ENCODE assay signal across 1 fruit fly cellular context in genomic region chr3R:23223151-23223810, dm6.
TF ChIP-seq lines count a peak whose summit lies in the region.

No protein-coding gene starts in this region.

TF ChIP-seq in whole organism, embryonic, 481 proteins besides CTCF, POLR2A, EP300 and RAD21 (continued from another document):
- 0 out of 3 replicates have a peak, but pooled peaks have one; percentile 14 for TF ChIP-seq CG7357 (GFP tag; IDR thresholded peaks at IDR 0.05; lab: Robert Waterston, UW)
- TF ChIP-seq CG42726 (GFP tag; IDR thresholded peaks at IDR 0.05; lab: Robert Waterston, UW; ENCODE audit: partially characterized antibody) = no peak
- TF ChIP-seq sens (GFP tag; lab: Kevin White, UChicago) = peak; percentile 67
- no peak for TF ChIP-seq stc (GFP tag; IDR thresholded peaks at IDR 0.05; lab: Robert Waterston, UW)
- TF ChIP-seq eve (GFP tag; optimal IDR thresholded peaks at IDR 0.05; lab: Kevin White, UChicago) = peak in 1 of 2 experiments; percentile 23
- TF ChIP-seq caup (GFP tag; optimal IDR thresholded peaks at IDR 0.05; lab: Kevin White, UChicago; ENCODE audit: severe bottlenecking) = peak; percentile 11
- TF ChIP-seq CG32532 (GFP tag; IDR thresholded peaks at IDR 0.05; lab: Robert Waterston, UW) = 0 out of 2 replicates have a peak, but pooled peaks have one; percentile 31
- TF ChIP-seq HLH54F (GFP tag; optimal IDR thresholded peaks at IDR 0.05; lab: Kevin White, UChicago) = peak; percentile 8
- peak; percentile 97 for TF ChIP-seq mirr (GFP tag; optimal IDR thresholded peaks at IDR 0.05; lab: Kevin White, UChicago)
- TF ChIP-seq Taf1 (GFP tag; IDR thresholded peaks at IDR 0.05; lab: Robert Waterston, UW) = no peak
- TF ChIP-seq CG2875 (GFP tag; optimal IDR thresholded peaks at IDR 0.05; lab: Kevin White, UChicago) = no peak
- TF ChIP-seq Rfx (GFP tag; IDR thresholded peaks at IDR 0.05; lab: Robert Waterston, UW) = peak; percentile 4; the same call in 1 of the 2 replicates
- no peak for TF ChIP-seq CG16863 (GFP tag; optimal IDR thresholded peaks at IDR 0.05; lab: Kevin White, UChicago)
- no peak for TF ChIP-seq usp (GFP tag; optimal IDR thresholded peaks at IDR 0.05; lab: Kevin White, UChicago)
- TF ChIP-seq CG7839 (tag; optimal IDR thresholded peaks at IDR 0.05; lab: Kevin White, UChicago) = peak; percentile 21
- no peak for TF ChIP-seq kay (GFP tag; optimal IDR thresholded peaks at IDR 0.05; lab: Kevin White, UChicago)
- TF ChIP-seq Neu2 (GFP tag; optimal IDR thresholded peaks at IDR 0.05; lab: Kevin White, UChicago; ENCODE audit: borderline replicate concordance) = no peak
- peak; percentile 19 for TF ChIP-seq CG1233 (GFP tag; optimal IDR thresholded peaks at IDR 0.05; lab: Kevin White, UChicago)
- peak; percentile 45 for TF ChIP-seq CG2678 (tag; optimal IDR thresholded peaks at IDR 0.05; lab: Kevin White, UChicago)
- TF ChIP-seq Mrtf (GFP tag; IDR thresholded peaks at IDR 0.05; lab: Robert Waterston, UW) = no peak
- no peak for TF ChIP-seq zen (tag; optimal IDR thresholded peaks at IDR 0.05; lab: Kevin White, UChicago)
- peak; percentile 1 for TF ChIP-seq Hmr (GFP tag; optimal IDR thresholded peaks at IDR 0.05; lab: Kevin White, UChicago)
- TF ChIP-seq CG11723 (GFP tag; optimal IDR thresholded peaks at IDR 0.05; lab: Kevin White, UChicago) = no peak
- TF ChIP-seq CG12769 (tag; optimal IDR thresholded peaks at IDR 0.05; lab: Kevin White, UChicago) = peak; percentile 80
- no peak for TF ChIP-seq CG5953 (GFP tag; IDR thresholded peaks at IDR 0.05; lab: Robert Waterston, UW)
- no peak for TF ChIP-seq CG7372 (GFP tag; IDR thresholded peaks at IDR 0.05; lab: Robert Waterston, UW)
- TF ChIP-seq CG10366 (GFP tag; IDR thresholded peaks at IDR 0.05; lab: Robert Waterston, UW) = no peak
- TF ChIP-seq CG10321 (GFP tag; IDR thresholded peaks at IDR 0.05; lab: Robert Waterston, UW) = no peak
- TF ChIP-seq prd (optimal IDR thresholded peaks at IDR 0.05; lab: Kevin White, UChicago) = no peak
- no peak for TF ChIP-seq prd (GFP tag; IDR thresholded peaks at IDR 0.05; lab: Robert Waterston, UW)
- TF ChIP-seq sug (tag; optimal IDR thresholded peaks at IDR 0.05; lab: Kevin White, UChicago) = peak; percentile 76
- 0 out of 2 replicates have a peak, but pooled peaks have one; percentile 24 for TF ChIP-seq NFAT (GFP tag; IDR thresholded peaks at IDR 0.05; lab: Robert Waterston, UW)
- peak; percentile 46 for TF ChIP-seq gro (GFP tag; optimal IDR thresholded peaks at IDR 0.05; lab: Kevin White, UChicago)
- no peak for TF ChIP-seq Lim3 (GFP tag; IDR thresholded peaks at IDR 0.05; lab: Robert Waterston, UW)
- TF ChIP-seq CG7745 (tag; optimal IDR thresholded peaks at IDR 0.05; lab: Kevin White, UChicago) = no peak
- no peak for TF ChIP-seq CG6254 (GFP tag; optimal IDR thresholded peaks at IDR 0.05; lab: Kevin White, UChicago)
- no peak for TF ChIP-seq Ssrp (tag; optimal IDR thresholded peaks at IDR 0.05; lab: Kevin White, UChicago)
- peak; percentile 92 for TF ChIP-seq CG34376 (GFP tag; optimal IDR thresholded peaks at IDR 0.05; lab: Kevin White, UChicago)
- TF ChIP-seq CG8290 (GFP tag; optimal IDR thresholded peaks at IDR 0.05; lab: Kevin White, UChicago) = no peak
- peak in 1 of 2 experiments; percentile 42 for TF ChIP-seq CG8290 (tag; optimal IDR thresholded peaks at IDR 0.05; lab: Kevin White, UChicago)
- TF ChIP-seq CG3065 (GFP tag; optimal IDR thresholded peaks at IDR 0.05; lab: Kevin White, UChicago) = no peak
- TF ChIP-seq CG3281 (GFP tag; optimal IDR thresholded peaks at IDR 0.05; lab: Kevin White, UChicago) = peak; percentile 24
- TF ChIP-seq CG10431 (GFP tag; optimal IDR thresholded peaks at IDR 0.05; lab: Kevin White, UChicago) = no peak
- no peak for TF ChIP-seq lilli (GFP tag; optimal IDR thresholded peaks at IDR 0.05; lab: Kevin White, UChicago)
- peak; percentile 3 for TF ChIP-seq ind (GFP tag; optimal IDR thresholded peaks at IDR 0.05; lab: Kevin White, UChicago)
- TF ChIP-seq row (GFP tag; IDR thresholded peaks at IDR 0.05; lab: Robert Waterston, UW) = peak; percentile 45; the same call in 2 of the 3 replicates
- TF ChIP-seq B-H2 (GFP tag; optimal IDR thresholded peaks at IDR 0.05; lab: Kevin White, UChicago) = no peak
- TF ChIP-seq pfk (GFP tag; optimal IDR thresholded peaks at IDR 0.05; lab: Kevin White, UChicago) = peak; percentile 2
- peak; percentile 37 for TF ChIP-seq lab (GFP tag; optimal IDR thresholded peaks at IDR 0.05; lab: Kevin White, UChicago)
- TF ChIP-seq psq (GFP tag; optimal IDR thresholded peaks at IDR 0.05; lab: Kevin White, UChicago) = no peak
- TF ChIP-seq exex (tag; optimal IDR thresholded peaks at IDR 0.05; lab: Kevin White, UChicago) = peak; percentile 99
- peak; percentile 75 for TF ChIP-seq grau (tag; optimal IDR thresholded peaks at IDR 0.05; lab: Kevin White, UChicago)
- peak; percentile 37 for TF ChIP-seq Ets65A (GFP tag; lab: Kevin White, UChicago)
- peak; percentile 34; the same call in 1 of the 2 replicates for TF ChIP-seq slbo (GFP tag; IDR thresholded peaks at IDR 0.05; lab: Robert Waterston, UW)
- TF ChIP-seq twi (tag; optimal IDR thresholded peaks at IDR 0.05; lab: Kevin White, UChicago) = no peak
- TF ChIP-seq Asciz (GFP tag; optimal IDR thresholded peaks at IDR 0.05; lab: Kevin White, UChicago) = peak; percentile 16
- TF ChIP-seq corto (GFP tag; optimal IDR thresholded peaks at IDR 0.05; lab: Kevin White, UChicago) = peak; percentile 42
- TF ChIP-seq Sox100B (GFP tag; optimal IDR thresholded peaks at IDR 0.05; lab: Kevin White, UChicago) = peak; percentile 7
- TF ChIP-seq Gug (GFP tag; IDR thresholded peaks at IDR 0.05; lab: Robert Waterston, UW) = peak; percentile 12; the same call in 1 of the 4 replicates
- TF ChIP-seq CG9797 (GFP tag; optimal IDR thresholded peaks at IDR 0.05; lab: Kevin White, UChicago) = no peak
- TF ChIP-seq cwo (GFP tag; optimal IDR thresholded peaks at IDR 0.05; lab: Kevin White, UChicago) = peak; percentile 11
- peak; percentile 23 for TF ChIP-seq CG13296 (GFP tag; optimal IDR thresholded peaks at IDR 0.05; lab: Kevin White, UChicago)
- TF ChIP-seq CG11504 (tag; optimal IDR thresholded peaks at IDR 0.05; lab: Kevin White, UChicago) = no peak
- TF ChIP-seq Ptx1 (GFP tag; IDR thresholded peaks at IDR 0.05; lab: Robert Waterston, UW) = 0 out of 2 replicates have a peak, but pooled peaks have one; percentile 22
- no peak for TF ChIP-seq CG8765 (GFP tag; IDR thresholded peaks at IDR 0.05; lab: Robert Waterston, UW)
- no peak for TF ChIP-seq Xrp1 (GFP tag; IDR thresholded peaks at IDR 0.05; lab: Robert Waterston, UW)
